Worm (Caenorhabditis elegans) whole organism, L4/young adult: ENCODE measurements around the gene nck-1.

ENCODE experiments used
- W03F9.2 ChIP-seq: fragments of 150-350 bp; optimal IDR thresholded peaks from 2 replicates; lab custom pipeline; 2014; ENCODE audit warnings: missing biosample characterization, missing genetic modification characterization
- dao-5 ChIP-seq: sonication (generic microtip); optimal IDR thresholded peaks from 2 replicates; lab custom pipeline; 2016; ENCODE audit warnings: missing genotype, missing genetic modification characterization, moderate library complexity, missing compliant biosample characterization
- him-1 ChIP-seq: sonication (generic microtip); optimal IDR thresholded peaks from 2 replicates; lab custom pipeline; 2016; ENCODE audit warnings: missing genotype, missing genetic modification reagents, missing genetic modification characterization, missing compliant biosample characterization

ce11 chrX:4177394-4177793 lies 24.2 kb upstream of the nck-1 start, which contains the start of gene ZK470.6:
- TF ChIP-seq dao-5 (tag; lab: Kevin White, UChicago) = no peak
- TF ChIP-seq him-1 = no peak
- TF ChIP-seq W03F9.2 (tag; lab: Kevin White, UChicago) = no peak
